Worm (Caenorhabditis elegans) whole organism, L4/young adult: ENCODE results near the gene fbxb-20.

Experiments used
- W03F9.2 ChIP-seq: fragments of 150-350 bp; optimal IDR thresholded peaks from 2 replicates; lab custom pipeline; 2014; ENCODE audit warnings: missing biosample characterization, missing genetic modification characterization
- dao-5 ChIP-seq: sonication (generic microtip); optimal IDR thresholded peaks from 2 replicates; lab custom pipeline; 2016; ENCODE audit warnings: missing genotype, missing genetic modification characterization, moderate library complexity, missing compliant biosample characterization
- him-1 ChIP-seq: sonication (generic microtip); optimal IDR thresholded peaks from 2 replicates; lab custom pipeline; 2016; ENCODE audit warnings: missing genotype, missing genetic modification reagents, missing genetic modification characterization, missing compliant biosample characterization

Gene fbxb-20

DNA sequence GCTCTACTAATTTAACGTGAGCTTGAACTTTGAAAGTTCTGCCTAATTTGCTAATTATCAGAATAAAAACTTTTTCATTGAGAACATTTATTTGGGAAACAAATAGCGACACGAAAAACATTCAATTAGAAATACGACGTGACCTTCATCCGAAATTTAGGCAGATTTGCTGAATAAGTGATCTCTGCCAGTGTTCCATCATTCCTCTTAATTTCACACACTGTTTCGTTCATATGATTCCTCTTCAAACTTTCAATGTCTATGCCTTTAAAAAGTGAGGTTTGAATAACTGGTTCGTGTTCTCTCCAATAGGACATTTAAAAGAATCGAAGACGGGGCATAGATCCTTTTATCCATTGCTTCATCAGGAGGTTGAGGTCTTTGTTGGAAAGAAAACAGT is at the start of gene fbxb-20:
fbxb-20 (minus strand) TSS at position 101 of the 400 bp plus-strand sequence.
- no peak for TF ChIP-seq dao-5 (tag; lab: Kevin White, UChicago)
- no peak for TF ChIP-seq him-1
- TF ChIP-seq W03F9.2 (tag; lab: Kevin White, UChicago), result no peak

DNA sequence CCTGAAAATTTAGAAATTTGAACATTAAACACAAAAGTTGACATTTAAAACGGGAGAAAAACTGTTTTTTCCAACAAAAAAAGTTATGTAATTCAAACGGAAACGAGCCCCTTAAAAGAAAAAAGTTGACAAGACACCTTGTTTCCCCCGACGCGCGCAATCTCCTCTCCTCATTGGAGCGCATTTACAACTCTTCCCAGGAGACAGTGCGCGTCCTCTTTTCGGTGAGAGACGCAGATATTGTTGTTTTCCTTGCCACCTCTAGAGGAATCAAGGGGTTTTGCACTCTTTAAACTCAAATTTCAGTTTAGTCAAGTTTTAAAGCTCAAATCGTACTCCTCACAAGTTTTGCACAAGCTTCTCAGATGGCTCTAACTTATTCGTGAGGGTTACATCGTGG is 45.5 kb upstream of the fbxb-20 start, which contains the start of gene F58E1.13:
F58E1.13 (minus strand) TSS at position 12 of the 400 bp plus-strand sequence.
- TF ChIP-seq dao-5 (tag; lab: Kevin White, UChicago) (no peak), him-1 (no peak), W03F9.2 (tag; lab: Kevin White, UChicago) (no peak)

DNA sequence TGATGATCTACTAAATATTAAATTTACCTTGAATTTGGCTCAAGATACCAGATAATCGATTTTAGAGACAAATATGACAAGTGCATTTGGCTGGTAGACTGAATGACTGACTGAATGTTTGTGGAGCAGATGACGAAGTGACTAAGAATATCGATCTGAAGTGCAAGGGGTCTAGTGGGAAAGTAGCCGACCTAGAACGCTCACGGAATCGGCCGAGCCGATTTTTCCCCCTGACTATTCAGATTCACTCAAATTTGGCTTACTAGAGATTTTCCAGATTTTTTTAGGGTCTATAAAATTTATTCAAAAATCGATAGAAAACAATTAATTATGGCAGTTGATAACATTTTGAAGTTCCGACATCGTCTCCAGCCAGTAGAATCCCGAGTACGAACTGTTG is 44.1 kb upstream of the fbxb-20 start, which contains the start of gene fbxc-26:
fbxc-26 (minus strand) TSS at position 101 of the 400 bp plus-strand sequence.
- TF ChIP-seq dao-5 (tag; lab: Kevin White, UChicago), result no peak
- TF ChIP-seq W03F9.2 (tag; lab: Kevin White, UChicago), result no peak
- no peak for TF ChIP-seq him-1

DNA sequence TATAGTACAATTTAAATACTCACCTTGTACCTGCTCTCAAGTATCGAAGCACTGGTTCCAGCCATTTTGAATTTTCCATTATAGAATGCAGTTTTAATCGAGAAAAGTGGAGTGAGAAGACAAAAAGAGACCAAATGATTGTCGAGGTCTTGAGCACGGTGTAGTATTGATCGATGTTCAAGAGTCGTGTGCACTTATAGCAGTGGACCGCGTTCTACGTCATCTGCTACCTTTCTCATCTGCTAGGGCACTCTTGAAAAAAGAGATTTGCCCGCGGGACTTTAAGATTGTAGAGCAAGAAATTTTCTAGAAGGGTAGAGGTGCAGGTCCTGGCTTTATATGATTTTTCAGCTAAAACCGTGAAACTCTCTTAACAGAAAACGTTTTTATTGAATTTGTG is 42.4 kb upstream of the fbxb-20 start, which contains the start of gene fbxc-21:
fbxc-21 (minus strand) TSS at position 101 of the 400 bp plus-strand sequence.
- no peak for TF ChIP-seq him-1
- TF ChIP-seq W03F9.2 (tag; lab: Kevin White, UChicago), result no peak

DNA sequence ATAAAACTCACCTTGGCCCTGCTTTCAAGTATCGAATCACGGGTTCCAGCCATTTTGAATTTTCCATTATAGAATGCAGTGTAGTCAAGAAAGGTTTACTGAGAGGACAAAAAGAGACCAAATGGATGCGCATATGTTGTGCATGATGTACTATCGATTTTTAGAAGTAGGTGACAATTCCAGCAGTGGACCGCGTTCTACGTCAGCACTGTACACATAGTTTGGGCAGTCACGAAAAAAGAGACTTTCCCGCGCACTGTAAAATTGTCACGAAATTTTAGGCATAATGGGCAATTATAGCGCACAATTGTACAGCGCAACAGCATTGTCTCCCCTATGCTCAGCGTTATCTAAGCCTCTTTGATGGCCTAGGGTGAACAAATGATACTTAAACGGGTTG is 40.6 kb upstream of the fbxb-20 start, which contains the start of gene fbxc-22:
fbxc-22 (minus strand) TSS at position 101 of the 400 bp plus-strand sequence.
- no peak for TF ChIP-seq him-1
- no peak for TF ChIP-seq dao-5 (tag; lab: Kevin White, UChicago)
- TF ChIP-seq W03F9.2 (tag; lab: Kevin White, UChicago), result no peak

DNA sequence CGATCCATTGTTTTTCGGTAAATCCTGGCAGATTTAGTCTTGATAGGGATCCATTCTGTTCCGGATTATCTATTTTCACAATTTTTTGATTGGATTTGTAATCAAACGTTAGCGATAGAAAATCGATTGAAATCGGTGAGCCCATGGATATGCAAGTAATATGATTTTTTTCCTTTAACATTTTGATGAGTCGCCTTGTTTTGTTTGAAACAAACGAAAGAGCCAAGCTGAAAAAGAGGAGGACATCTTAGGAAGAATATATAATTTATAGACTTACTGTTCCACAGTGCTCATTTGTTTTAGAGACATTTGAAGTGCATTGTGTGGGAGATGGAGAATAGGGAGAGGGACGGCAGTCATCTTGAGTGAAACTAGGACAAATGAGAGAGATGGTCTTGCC is 38.4 kb upstream of the fbxb-20 start, which contains the start of the genes fbxb-18 and fbxb-19:
fbxb-18 (minus strand) TSS at position 101 of the 400 bp plus-strand sequence.
fbxb-19 (minus strand) TSS at position 369 of the 400 bp plus-strand sequence.
- TF ChIP-seq dao-5 (tag; lab: Kevin White, UChicago) (no peak), him-1 (no peak), W03F9.2 (tag; lab: Kevin White, UChicago) (no peak)

DNA sequence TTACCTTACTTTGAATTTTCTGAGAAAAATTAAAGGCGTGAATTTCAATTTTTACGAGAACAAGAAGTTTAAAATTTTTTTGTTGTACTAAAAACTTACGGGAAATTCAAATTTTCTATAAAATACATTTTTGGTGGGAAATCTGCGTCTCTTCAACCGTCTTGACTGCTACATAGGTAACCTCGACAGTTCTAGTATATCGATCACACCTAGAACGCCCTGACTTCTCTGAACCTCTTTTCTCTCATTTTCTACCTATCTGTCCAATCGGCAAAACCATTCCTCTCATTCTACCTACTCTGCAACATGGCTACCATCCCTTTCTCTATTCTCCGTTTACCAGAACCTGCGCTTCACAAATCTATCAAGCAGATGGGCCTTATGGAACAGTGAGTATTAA is 33.3 kb upstream of the fbxb-20 start, which contains the start of gene fbxb-25:
fbxb-25 (plus strand) TSS at position 301 of the 400 bp plus-strand sequence.
- TF ChIP-seq him-1, result no peak
- no peak for TF ChIP-seq W03F9.2 (tag; lab: Kevin White, UChicago)
- no peak for TF ChIP-seq dao-5 (tag; lab: Kevin White, UChicago)

DNA sequence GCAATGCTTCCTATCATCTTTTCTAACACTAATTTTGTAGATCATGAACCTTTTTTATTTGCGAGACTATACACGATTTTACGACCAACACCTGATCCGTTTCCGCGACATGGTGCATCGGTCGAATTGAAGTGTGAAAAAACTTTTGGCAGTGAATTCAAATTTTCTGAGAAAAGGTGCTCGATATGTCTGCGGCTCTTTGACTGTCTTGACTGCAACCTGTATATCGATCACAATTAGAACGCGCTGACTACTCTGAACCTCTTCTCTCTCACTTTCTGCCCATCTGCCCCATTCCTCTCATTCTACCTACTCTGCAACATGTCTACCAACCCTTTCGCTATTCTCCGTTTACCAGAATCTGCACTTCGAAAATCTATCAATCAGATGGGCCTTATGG is 31.8 kb upstream of the fbxb-20 start, which contains the start of gene fbxb-26:
fbxb-26 (plus strand) TSS at position 301 of the 400 bp plus-strand sequence.
- TF ChIP-seq dao-5 (tag; lab: Kevin White, UChicago) (no peak), him-1 (no peak), W03F9.2 (tag; lab: Kevin White, UChicago) (no peak)

DNA sequence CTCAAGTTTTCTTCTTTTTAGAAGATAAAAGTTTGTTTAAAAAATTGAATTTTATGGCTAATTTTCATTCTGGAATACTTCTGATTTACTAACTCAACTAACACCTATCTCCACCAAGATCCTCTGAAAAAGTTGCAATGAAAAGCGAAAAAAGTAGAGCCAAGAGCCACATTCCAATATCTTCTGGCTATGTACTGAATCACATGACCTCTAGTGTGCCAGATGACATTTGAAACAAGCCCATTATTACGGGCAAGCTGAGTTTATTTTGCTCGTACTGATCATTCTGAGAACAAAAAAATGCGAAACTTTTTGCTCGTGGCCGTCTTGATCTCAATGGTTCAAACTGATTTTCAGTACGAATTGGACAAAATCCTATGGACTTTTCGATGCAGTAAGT is 28.7 kb upstream of the fbxb-20 start, which contains the start of gene irld-36:
irld-36 (plus strand) TSS at position 301 of the 400 bp plus-strand sequence.
- TF ChIP-seq W03F9.2 (tag; lab: Kevin White, UChicago), result no peak
- no peak for TF ChIP-seq dao-5 (tag; lab: Kevin White, UChicago)
- TF ChIP-seq him-1, result no peak

DNA sequence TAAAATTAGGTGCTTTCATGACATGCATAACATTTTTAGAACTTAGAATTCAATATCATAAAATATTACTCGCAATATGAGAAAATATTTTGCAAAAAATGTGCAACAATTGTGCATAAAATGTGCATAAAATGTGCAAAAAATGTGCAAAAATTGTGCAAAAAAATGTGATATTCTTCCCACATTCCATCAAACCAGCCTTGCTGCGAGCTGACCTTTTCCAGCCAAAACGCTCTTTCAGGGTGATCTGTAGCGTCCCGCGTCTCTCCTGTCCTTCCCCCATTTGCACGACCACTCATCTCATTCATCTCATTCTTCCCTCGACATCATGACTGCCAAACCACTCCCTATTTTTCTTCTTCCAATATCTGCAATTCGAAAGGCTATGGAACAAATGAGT is 25.7 kb upstream of the fbxb-20 start, which contains the start of gene fbxb-17:
fbxb-17 (plus strand) TSS at position 301 of the 400 bp plus-strand sequence.
- no peak for TF ChIP-seq him-1
- no peak for TF ChIP-seq W03F9.2 (tag; lab: Kevin White, UChicago)
- TF ChIP-seq dao-5 (tag; lab: Kevin White, UChicago), result no peak

DNA sequence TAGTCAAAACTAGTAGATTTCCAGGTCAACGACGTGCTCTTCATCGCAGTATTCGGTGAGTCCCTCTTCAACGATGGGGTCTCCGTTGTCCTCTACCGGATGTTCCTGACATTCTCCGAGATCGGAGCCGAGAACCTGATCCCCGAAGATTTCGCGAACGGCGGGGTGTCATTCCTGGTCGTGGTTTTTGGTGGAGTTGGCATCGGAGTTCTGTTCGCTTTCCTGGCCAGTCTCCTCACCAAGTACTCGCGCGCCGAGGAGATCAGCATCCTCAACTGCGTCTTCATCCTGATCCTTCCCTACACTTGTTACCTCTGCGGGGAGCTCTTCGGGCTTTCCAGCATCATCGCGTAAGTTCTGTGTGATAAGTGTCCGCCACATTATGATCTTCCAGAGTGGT is 22.3 kb upstream of the fbxb-20 start:
- TF ChIP-seq dao-5 (tag; lab: Kevin White, UChicago), result no peak

DNA sequence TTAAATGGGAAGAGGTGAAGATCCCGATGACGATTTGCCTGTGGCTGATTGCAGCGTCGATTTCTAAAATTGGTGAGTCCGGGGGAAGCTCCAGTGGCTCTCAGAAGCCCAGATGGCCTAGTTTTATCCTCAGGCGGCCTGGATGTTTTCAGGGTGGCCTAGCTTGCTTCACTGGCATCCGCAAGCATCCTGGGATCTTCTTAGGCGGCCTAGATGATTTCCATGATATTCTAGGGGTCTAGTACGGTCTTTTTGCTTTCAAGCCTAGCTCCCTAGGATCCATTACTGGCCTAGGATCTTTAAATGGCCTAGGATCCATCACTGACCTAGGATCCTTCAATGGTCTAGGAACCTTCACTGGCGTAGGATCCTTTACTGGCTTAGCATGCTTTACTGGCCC is 20.6 kb upstream of the fbxb-20 start:
- TF ChIP-seq W03F9.2 (tag; lab: Kevin White, UChicago), result no peak
- TF ChIP-seq dao-5 (tag; lab: Kevin White, UChicago), result no peak
- TF ChIP-seq him-1, result no peak

DNA sequence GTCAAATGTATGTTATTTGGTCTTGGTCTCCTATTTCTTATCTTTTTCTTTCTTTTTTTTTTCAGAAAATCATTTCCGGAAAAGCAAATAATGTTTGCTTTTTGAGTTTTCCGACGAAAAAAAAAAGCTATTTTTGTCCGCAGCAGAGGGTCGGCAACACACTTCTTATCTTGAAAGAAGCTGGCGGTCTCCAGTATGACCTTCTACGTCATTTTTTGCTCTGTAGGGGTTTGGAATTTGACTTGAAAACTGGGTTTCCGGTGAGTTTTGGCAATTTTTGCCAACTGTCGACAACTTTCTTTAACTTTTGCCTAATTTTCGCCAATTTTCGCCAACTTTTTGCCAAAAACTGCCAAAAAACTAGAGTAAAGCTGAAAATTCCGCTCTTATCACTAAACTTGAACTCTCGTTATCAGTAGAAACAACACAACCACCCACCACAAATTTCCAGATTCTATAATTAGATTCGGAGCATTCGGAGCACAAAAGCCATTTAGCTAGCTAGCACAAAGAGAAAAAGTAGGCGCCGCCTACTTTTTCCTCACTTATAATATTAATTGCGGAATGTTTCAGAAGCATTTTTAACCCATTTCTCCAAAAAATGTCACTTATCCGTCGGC is 20.0 kb upstream of the fbxb-20 start, which contains the start of gene nhx-6:
nhx-6 (plus strand) TSS at position 570 of the 620 bp plus-strand sequence.
- no peak for TF ChIP-seq him-1
- TF ChIP-seq dao-5 (tag; lab: Kevin White, UChicago), result no peak
- TF ChIP-seq W03F9.2 (tag; lab: Kevin White, UChicago), result no peak

DNA sequence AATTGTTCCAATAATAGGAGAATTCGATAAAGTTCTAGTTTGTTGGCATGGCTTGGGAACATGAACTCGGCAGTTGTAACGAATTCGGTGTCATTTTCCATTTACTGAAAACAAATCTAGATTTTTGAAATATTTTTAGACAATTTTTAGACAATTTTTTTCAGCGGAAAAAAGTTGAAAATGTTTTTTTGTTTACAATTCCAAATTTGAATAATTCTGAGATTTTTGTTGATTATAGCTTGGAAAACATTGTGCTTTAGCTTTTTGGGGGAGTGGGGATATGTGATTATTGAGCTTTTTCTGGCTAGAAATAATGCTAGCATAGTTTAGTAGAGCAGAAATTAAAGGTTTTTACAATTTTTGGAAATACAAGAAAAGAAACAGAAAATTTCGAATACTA is 18.5 kb upstream of the fbxb-20 start, which contains the start of gene srw-97:
srw-97 (minus strand) TSS at position 101 of the 400 bp plus-strand sequence.
- TF ChIP-seq him-1, result no peak
